Worm (Caenorhabditis elegans): ENCODE measurements around the gene F53F1.3.

DNA sequence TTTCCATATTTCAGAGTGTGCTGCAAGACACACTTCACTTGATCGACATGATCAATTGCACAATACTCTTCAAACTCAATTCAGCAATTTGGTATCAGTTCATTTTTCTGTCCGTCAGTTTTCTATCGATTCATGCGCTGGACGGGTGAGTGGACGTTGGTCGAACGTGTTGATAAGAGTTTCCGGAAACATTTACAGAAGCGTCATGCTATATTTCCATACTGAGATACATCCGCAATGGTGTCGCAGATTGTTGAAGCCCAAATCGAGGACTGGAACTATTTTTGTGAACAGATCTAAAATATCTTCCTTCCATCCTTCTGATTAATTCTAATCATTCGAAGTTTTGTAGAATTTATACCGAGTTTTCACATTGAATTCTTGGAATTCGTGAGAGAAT is 38.4 kb upstream of the F53F1.3 start:
- no peak for TF ChIP-seq nhr-12 (tag; optimal IDR thresholded peaks at IDR 0.05)
- TF ChIP-seq fkh-8 (tag; optimal IDR thresholded peaks at IDR 0.05) = no peak
- no peak for TF ChIP-seq lin-13 (GFP tag; optimal IDR thresholded peaks at IDR 0.05)
- TF ChIP-seq pqm-1 (tag; optimal IDR thresholded peaks at IDR 0.05) = no peak
- no peak for TF ChIP-seq C16A3.4 (tag; optimal IDR thresholded peaks at IDR 0.05)
- TF ChIP-seq nhr-90 (tag; optimal IDR thresholded peaks at IDR 0.05; ENCODE audit: poor library complexity) = no peak
- no peak for TF ChIP-seq lsy-2 (tag; optimal IDR thresholded peaks at IDR 0.05)
- no peak for TF ChIP-seq ama-1 (optimal IDR thresholded peaks at IDR 0.05)
- TF ChIP-seq fkh-10 (GFP tag; optimal IDR thresholded peaks at IDR 0.05) = no peak
- TF ChIP-seq dpl-1 (GFP tag; optimal IDR thresholded peaks at IDR 0.05) = no peak
- TF ChIP-seq isw-1 (GFP tag; IDR thresholded peaks at IDR 0.05) = no peak
- TF ChIP-seq unc-62 (GFP tag; optimal IDR thresholded peaks at IDR 0.05) = no peak
- TF ChIP-seq pag-3 (tag; optimal IDR thresholded peaks at IDR 0.05; ENCODE audit: borderline replicate concordance, insufficient read depth) = no peak
